Worm (Caenorhabditis elegans) whole organism, midembryonic: ENCODE data around the gene fipr-10.

ENCODE experiments used
- ref-1 ChIP-seq: fragments of 200-800 bp; sonication (Bioruptor generic); conservative IDR thresholded peaks from 2 replicates; pipeline ENCODE4 v1.3.6; 2022; ENCODE audit warnings: missing genetic modification reagents, missing genetic modification characterization, missing compliant biosample characterization
- ztf-29 ChIP-seq: fragments of 200-800 bp; sonication (Bioruptor generic); IDR thresholded peaks from 2 replicates; pipeline ENCODE4 v1.3.6; 2022; ENCODE audit warnings: missing genetic modification reagents, missing genetic modification characterization, missing compliant biosample characterization

- TF ChIP-seq ztf-29 (no peak), ref-1 (GFP tag; lab: Robert Waterston, UW) (no peak)
These were observed 34.6 kb upstream of the fipr-10 start, which contains the start of gene srab-26 for ce11 chrV:9879404-9879803.
